Worm (Caenorhabditis elegans): ENCODE data around the gene C46C2.2.

DNA sequence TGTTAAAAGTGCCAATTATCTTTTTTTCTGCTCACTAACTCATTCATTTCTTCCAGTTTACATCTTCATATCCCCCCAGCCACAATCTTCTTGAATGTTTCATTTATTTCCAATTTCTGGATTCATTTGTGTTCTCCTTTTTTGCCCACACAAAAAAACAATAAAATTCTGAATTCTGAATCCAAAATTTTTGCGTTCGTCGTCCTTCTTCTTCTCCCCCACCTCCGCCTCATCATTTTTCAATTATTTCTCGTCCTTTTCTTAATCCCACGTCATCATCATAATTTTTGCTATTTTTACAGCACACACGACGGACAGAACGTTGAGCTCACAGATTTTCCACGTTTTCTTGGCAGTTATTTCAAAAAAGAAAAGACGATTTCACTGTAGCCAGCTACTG lies 33.0 kb upstream of the C46C2.2 start, which contains the start of gene C07C7.1:
- TF ChIP-seq zag-1 (tag; optimal IDR thresholded peaks at IDR 0.05): no peak
- TF ChIP-seq egl-27 (tag; optimal IDR thresholded peaks at IDR 0.05): no peak
- no peak for TF ChIP-seq nhr-237 (tag; optimal IDR thresholded peaks at IDR 0.05)
- no peak for TF ChIP-seq fkh-10 (GFP tag; optimal IDR thresholded peaks at IDR 0.05)
- TF ChIP-seq alr-1 (tag; optimal IDR thresholded peaks at IDR 0.05; ENCODE audit: borderline replicate concordance): no peak
- no peak for TF ChIP-seq blmp-1 (tag; optimal IDR thresholded peaks at IDR 0.05)
- TF ChIP-seq pax-3 (tag; optimal IDR thresholded peaks at IDR 0.05): no peak
- TF ChIP-seq nhr-77 (tag; optimal IDR thresholded peaks at IDR 0.05): no peak
- TF ChIP-seq fkh-4 (tag; optimal IDR thresholded peaks at IDR 0.05; ENCODE audit: borderline replicate concordance): no peak
- TF ChIP-seq aha-1 (tag; optimal IDR thresholded peaks at IDR 0.05): no peak
- TF ChIP-seq jun-1 (tag; optimal IDR thresholded peaks at IDR 0.05): no peak
- no peak for TF ChIP-seq lir-3 (tag; optimal IDR thresholded peaks at IDR 0.05; ENCODE audit: poor library complexity)
- TF ChIP-seq snpc-4 (tag; optimal IDR thresholded peaks at IDR 0.05): no peak
- TF ChIP-seq ama-1 (optimal IDR thresholded peaks at IDR 0.05): no peak

Data from whole organism, L1 larva.